2 fruit fly cellular contexts compared by ENCODE assay signal in genomic region chr3R:23053936-23054335, dm6.
TF ChIP-seq lines count a peak whose summit lies in the region.

TSS of gene p53 (minus strand) at chr3R:23054082.

TF ChIP-seq in whole organism, embryonic, 481 proteins besides CTCF, POLR2A, EP300 and RAD21 (continued from another document and continues in another):
- TF ChIP-seq cato (GFP tag; optimal IDR thresholded peaks at IDR 0.05; lab: Kevin White, UChicago; ENCODE audit: borderline replicate concordance): peak; percentile 21
- TF ChIP-seq Dfd (GFP tag; optimal IDR thresholded peaks at IDR 0.05; lab: Kevin White, UChicago): no peak
- no peak for TF ChIP-seq CG17568 (GFP tag; optimal IDR thresholded peaks at IDR 0.05; lab: Kevin White, UChicago)
- TF ChIP-seq gfzf (GFP tag; optimal IDR thresholded peaks at IDR 0.05; lab: Kevin White, UChicago): peak; percentile 4
- TF ChIP-seq Scr (GFP tag; IDR thresholded peaks at IDR 0.05; lab: Robert Waterston, UW; ENCODE audit: partially characterized antibody): peak; percentile 72
- no peak for TF ChIP-seq CG4404 (GFP tag; IDR thresholded peaks at IDR 0.05; lab: Robert Waterston, UW)
- peak; percentile 47 for TF ChIP-seq lilli (GFP tag; optimal IDR thresholded peaks at IDR 0.05; lab: Kevin White, UChicago)
- peak; percentile 60 for TF ChIP-seq CG1529 (GFP tag; optimal IDR thresholded peaks at IDR 0.05; lab: Kevin White, UChicago)
- 0 out of 2 replicates have a peak, but pooled peaks have one; percentile 27 for TF ChIP-seq peb (GFP tag; IDR thresholded peaks at IDR 0.05; lab: Robert Waterston, UW)
- peak; percentile 86 for TF ChIP-seq MTF-1 (GFP tag; optimal IDR thresholded peaks at IDR 0.05; lab: Kevin White, UChicago; ENCODE audit: borderline replicate concordance)
- TF ChIP-seq sim (GFP tag; IDR thresholded peaks at IDR 0.05; lab: Robert Waterston, UW): peak; percentile 60; the same call in 1 of the 2 replicates
- 0 out of 3 replicates have a peak, but pooled peaks have one; percentile 64 for TF ChIP-seq CG2199 (GFP tag; IDR thresholded peaks at IDR 0.05; lab: Robert Waterston, UW)
- 0 out of 2 replicates have a peak, but pooled peaks have one; percentile 5 for TF ChIP-seq CG16779 (GFP tag; IDR thresholded peaks at IDR 0.05; lab: Robert Waterston, UW)
- peak; percentile 61 for TF ChIP-seq dm (GFP tag; optimal IDR thresholded peaks at IDR 0.05; lab: Kevin White, UChicago)
- TF ChIP-seq twi (tag; optimal IDR thresholded peaks at IDR 0.05; lab: Kevin White, UChicago): peak; percentile 49
- peak; percentile 54 for TF ChIP-seq CG6272 (GFP tag; IDR thresholded peaks at IDR 0.05; lab: Robert Waterston, UW)
- TF ChIP-seq CG8281 (tag; optimal IDR thresholded peaks at IDR 0.05; lab: Kevin White, UChicago): peak; percentile 67
- TF ChIP-seq gcm2 (GFP tag; optimal IDR thresholded peaks at IDR 0.05; lab: Kevin White, UChicago): peak; percentile 71
- peak; percentile 36 for TF ChIP-seq Sry-β (GFP tag; optimal IDR thresholded peaks at IDR 0.05; lab: Kevin White, UChicago)
- no peak for TF ChIP-seq tio (GFP tag; optimal IDR thresholded peaks at IDR 0.05; lab: Kevin White, UChicago)
- peak; percentile 71 for TF ChIP-seq CG1647 (GFP tag; optimal IDR thresholded peaks at IDR 0.05; lab: Kevin White, UChicago)
- TF ChIP-seq CG32532 (GFP tag; IDR thresholded peaks at IDR 0.05; lab: Robert Waterston, UW): peak; percentile 80
- TF ChIP-seq ara (GFP tag; IDR thresholded peaks at IDR 0.05; lab: Robert Waterston, UW): peak; percentile 54; the same call in 1 of the 2 replicates
- peak; percentile 8 for TF ChIP-seq CG18476 (GFP tag; optimal IDR thresholded peaks at IDR 0.05; lab: Kevin White, UChicago)
- peak in 1 of 2 experiments; percentile 64 for TF ChIP-seq bsh (GFP tag; optimal IDR thresholded peaks at IDR 0.05; lab: Kevin White, UChicago)
- peak; percentile 20 for TF ChIP-seq CG8944 (GFP tag; optimal IDR thresholded peaks at IDR 0.05; lab: Kevin White, UChicago)
- peak; percentile 72 for TF ChIP-seq CG2875 (GFP tag; optimal IDR thresholded peaks at IDR 0.05; lab: Kevin White, UChicago)
- TF ChIP-seq hth (optimal IDR thresholded peaks at IDR 0.05; lab: Kevin White, UChicago): no peak
- TF ChIP-seq vnd (GFP tag; IDR thresholded peaks at IDR 0.05; lab: Robert Waterston, UW; ENCODE audit: partially characterized antibody): peak; percentile 59; the same call in 2 of the 3 replicates
- peak; percentile 79; the same call in 1 of the 2 replicates for TF ChIP-seq CG42726 (GFP tag; IDR thresholded peaks at IDR 0.05; lab: Robert Waterston, UW; ENCODE audit: partially characterized antibody)
- peak; percentile 28 for TF ChIP-seq da (GFP tag; optimal IDR thresholded peaks at IDR 0.05; lab: Kevin White, UChicago)
- peak; percentile 70 for TF ChIP-seq CG10274 (GFP tag; optimal IDR thresholded peaks at IDR 0.05; lab: Kevin White, UChicago)
- peak; percentile 54 for TF ChIP-seq CG34224 (GFP tag; IDR thresholded peaks at IDR 0.05; lab: Robert Waterston, UW; ENCODE audit: partially characterized antibody)
- peak; percentile 61 for TF ChIP-seq Xbp1 (GFP tag; optimal IDR thresholded peaks at IDR 0.05; lab: Kevin White, UChicago)
- TF ChIP-seq Max (GFP tag; optimal IDR thresholded peaks at IDR 0.05; lab: Kevin White, UChicago): peak; percentile 70
- peak; percentile 79 for TF ChIP-seq CG13287 (GFP tag; IDR thresholded peaks at IDR 0.05; lab: Robert Waterston, UW; ENCODE audit: partially characterized antibody)
- peak; percentile 55 for TF ChIP-seq CG3407 (GFP tag; optimal IDR thresholded peaks at IDR 0.05; lab: Kevin White, UChicago)
- TF ChIP-seq Mrtf (GFP tag; IDR thresholded peaks at IDR 0.05; lab: Robert Waterston, UW): peak; percentile 42; the same call in 1 of the 3 replicates
- no peak for TF ChIP-seq esg (GFP tag; conservative IDR thresholded peaks at IDR 0.05; lab: Robert Waterston, UW)
- 0 out of 2 replicates have a peak, but pooled peaks have one; percentile 36 for TF ChIP-seq Oaz (GFP tag; IDR thresholded peaks at IDR 0.05; lab: Robert Waterston, UW)
- TF ChIP-seq psq (GFP tag; optimal IDR thresholded peaks at IDR 0.05; lab: Kevin White, UChicago): no peak
- peak; percentile 49; the same call in 1 of the 2 replicates for TF ChIP-seq CG7372 (GFP tag; IDR thresholded peaks at IDR 0.05; lab: Robert Waterston, UW)
- TF ChIP-seq CG30020 (tag; optimal IDR thresholded peaks at IDR 0.05; lab: Kevin White, UChicago): no peak
- peak; percentile 68 for TF ChIP-seq CG1792 (GFP tag; optimal IDR thresholded peaks at IDR 0.05; lab: Kevin White, UChicago)
- TF ChIP-seq chinmo (GFP tag; IDR thresholded peaks at IDR 0.05; lab: Robert Waterston, UW; ENCODE audit: partially characterized antibody): 0 out of 4 replicates have a peak, but pooled peaks have one; percentile 48
- peak; percentile 64; the same call in 2 of the 3 replicates for TF ChIP-seq H15 (GFP tag; IDR thresholded peaks at IDR 0.05; lab: Robert Waterston, UW)
- TF ChIP-seq bigmax (GFP tag; optimal IDR thresholded peaks at IDR 0.05; lab: Kevin White, UChicago): peak; percentile 52
- peak; percentile 66 for TF ChIP-seq CG9437 (GFP tag; optimal IDR thresholded peaks at IDR 0.05; lab: Kevin White, UChicago)
- no peak for TF ChIP-seq Doc2 (GFP tag; IDR thresholded peaks at IDR 0.05; lab: Robert Waterston, UW)
- TF ChIP-seq CG4707 (GFP tag; optimal IDR thresholded peaks at IDR 0.05; lab: Kevin White, UChicago): peak; percentile 77
- TF ChIP-seq vfl (GFP tag; optimal IDR thresholded peaks at IDR 0.05; lab: Kevin White, UChicago): peak; percentile 39
- TF ChIP-seq crp (GFP tag; optimal IDR thresholded peaks at IDR 0.05; lab: Kevin White, UChicago): peak in 1 of 2 experiments; percentile 26
- TF ChIP-seq CG5953 (GFP tag; IDR thresholded peaks at IDR 0.05; lab: Robert Waterston, UW): no peak
- TF ChIP-seq CG15011 (GFP tag; optimal IDR thresholded peaks at IDR 0.05; lab: Kevin White, UChicago): peak; percentile 76
- TF ChIP-seq CG6654 (GFP tag; optimal IDR thresholded peaks at IDR 0.05; lab: Kevin White, UChicago): peak; percentile 52
- TF ChIP-seq ranshi (GFP tag; IDR thresholded peaks at IDR 0.05; lab: Robert Waterston, UW): peak; percentile 66
- peak; percentile 40 for TF ChIP-seq CG9797 (GFP tag; optimal IDR thresholded peaks at IDR 0.05; lab: Kevin White, UChicago)
- peak; percentile 86 for TF ChIP-seq HHEX (GFP tag; optimal IDR thresholded peaks at IDR 0.05; lab: Kevin White, UChicago)
- TF ChIP-seq fd96Cb (tag; optimal IDR thresholded peaks at IDR 0.05; lab: Kevin White, UChicago): peak; percentile 27
- peak; percentile 60 for TF ChIP-seq CG2202 (tag; optimal IDR thresholded peaks at IDR 0.05; lab: Kevin White, UChicago)
- TF ChIP-seq CG6683 (GFP tag; optimal IDR thresholded peaks at IDR 0.05; lab: Kevin White, UChicago): peak; percentile 64

TF ChIP-seq in whole organism, prepupa, 60 proteins besides CTCF, POLR2A, EP300 and RAD21 (continued from another document):
- TF ChIP-seq fkh (GFP tag; optimal IDR thresholded peaks at IDR 0.05; lab: Kevin White, UChicago): peak; percentile 42
- TF ChIP-seq CG15336 (GFP tag; IDR thresholded peaks at IDR 0.05; lab: Robert Waterston, UW): no peak
- TF ChIP-seq salr (GFP tag; optimal IDR thresholded peaks at IDR 0.05; lab: Kevin White, UChicago): peak in 1 of 2 experiments; percentile 71
- no peak for TF ChIP-seq Ets96B (tag; optimal IDR thresholded peaks at IDR 0.05; lab: Kevin White, UChicago)
- peak; percentile 62 for TF ChIP-seq acj6 (GFP tag; optimal IDR thresholded peaks at IDR 0.05; lab: Kevin White, UChicago)
- TF ChIP-seq CG8119 (GFP tag; IDR thresholded peaks at IDR 0.05; lab: Robert Waterston, UW): no peak
- TF ChIP-seq CG6276 (GFP tag; optimal IDR thresholded peaks at IDR 0.05; lab: Kevin White, UChicago): no peak
- TF ChIP-seq CG7368 (GFP tag; optimal IDR thresholded peaks at IDR 0.05; lab: Kevin White, UChicago): peak; percentile 27
- no peak for TF ChIP-seq Eip93F (GFP tag; optimal IDR thresholded peaks at IDR 0.05; lab: Kevin White, UChicago)
- TF ChIP-seq dsx (GFP tag; optimal IDR thresholded peaks at IDR 0.05; lab: Kevin White, UChicago; ENCODE audit: poor library complexity, severe bottlenecking): no peak
- TF ChIP-seq achi (GFP tag; optimal IDR thresholded peaks at IDR 0.05; lab: Kevin White, UChicago): peak; percentile 96
- TF ChIP-seq ss (GFP tag; optimal IDR thresholded peaks at IDR 0.05; lab: Kevin White, UChicago): no peak
- TF ChIP-seq Hr39 (GFP tag; optimal IDR thresholded peaks at IDR 0.05; lab: Kevin White, UChicago): peak; percentile 63
- peak; percentile 50 for TF ChIP-seq CG1621 (tag; optimal IDR thresholded peaks at IDR 0.05; lab: Kevin White, UChicago)
- TF ChIP-seq Sox102F (GFP tag; optimal IDR thresholded peaks at IDR 0.05; lab: Kevin White, UChicago): peak; percentile 47
- no peak for TF ChIP-seq Ets21C (GFP tag; optimal IDR thresholded peaks at IDR 0.05; lab: Kevin White, UChicago)
- no peak for TF ChIP-seq Gug (GFP tag; IDR thresholded peaks at IDR 0.05; lab: Robert Waterston, UW)
- no peak for TF ChIP-seq spab (GFP tag; optimal IDR thresholded peaks at IDR 0.05; lab: Kevin White, UChicago)
- TF ChIP-seq CG11294 (GFP tag; IDR thresholded peaks at IDR 0.05; lab: Robert Waterston, UW): no peak
- peak; percentile 3 for TF ChIP-seq CG8632 (GFP tag; optimal IDR thresholded peaks at IDR 0.05; lab: Kevin White, UChicago)
- TF ChIP-seq Smox (GFP tag; optimal IDR thresholded peaks at IDR 0.05; lab: Kevin White, UChicago): no peak
- TF ChIP-seq CG6854 (GFP tag; optimal IDR thresholded peaks at IDR 0.05; lab: Kevin White, UChicago): peak; percentile 67
- peak; percentile 64 for TF ChIP-seq lz (GFP tag; optimal IDR thresholded peaks at IDR 0.05; lab: Kevin White, UChicago)
- TF ChIP-seq Hr4 (GFP tag; optimal IDR thresholded peaks at IDR 0.05; lab: Kevin White, UChicago): no peak
- no peak for TF ChIP-seq Lpt (GFP tag; optimal IDR thresholded peaks at IDR 0.05; lab: Kevin White, UChicago)
- peak; percentile 64 for TF ChIP-seq CG6163 (GFP tag; IDR thresholded peaks at IDR 0.05; lab: Robert Waterston, UW)
- TF ChIP-seq svp (GFP tag; lab: Kevin White, UChicago): peak; percentile 70
- TF ChIP-seq CG6792 (GFP tag; optimal IDR thresholded peaks at IDR 0.05; lab: Kevin White, UChicago): peak; percentile 45
- peak; percentile 5 for TF ChIP-seq Sox15 (GFP tag; optimal IDR thresholded peaks at IDR 0.05; lab: Kevin White, UChicago)
- TF ChIP-seq esn (GFP tag; optimal IDR thresholded peaks at IDR 0.05; lab: Kevin White, UChicago): peak; percentile 70
- TF ChIP-seq CG8319 (GFP tag; optimal IDR thresholded peaks at IDR 0.05; lab: Kevin White, UChicago): peak; percentile 39
- no peak for TF ChIP-seq CG32006 (GFP tag; optimal IDR thresholded peaks at IDR 0.05; lab: Kevin White, UChicago)
- TF ChIP-seq CG10669 (GFP tag; optimal IDR thresholded peaks at IDR 0.05; lab: Kevin White, UChicago): no peak
- no peak for TF ChIP-seq CG16779 (tag; optimal IDR thresholded peaks at IDR 0.05; lab: Kevin White, UChicago)
- TF ChIP-seq Eip75B (GFP tag; optimal IDR thresholded peaks at IDR 0.05; lab: Kevin White, UChicago): no peak
- TF ChIP-seq CG11902 (GFP tag; optimal IDR thresholded peaks at IDR 0.05; lab: Kevin White, UChicago): no peak
- peak; percentile 46 for TF ChIP-seq CG34406 (GFP tag; optimal IDR thresholded peaks at IDR 0.05; lab: Kevin White, UChicago)
- peak; percentile 63 for TF ChIP-seq topi (GFP tag; optimal IDR thresholded peaks at IDR 0.05; lab: Kevin White, UChicago)
- peak; percentile 58 for TF ChIP-seq OdsH (GFP tag; optimal IDR thresholded peaks at IDR 0.05; lab: Kevin White, UChicago)
- peak; percentile 18 for TF ChIP-seq Blimp-1 (GFP tag; optimal IDR thresholded peaks at IDR 0.05; lab: Kevin White, UChicago)
